Worm (Caenorhabditis elegans): ENCODE results near the gene Y66D12A.1.
A peak's percentile ranks its signal among the peaks of the same experiment; 100 is the strongest.

Gene Y66D12A.1

ce11 chrIII:11611618-11612247, 3.8 kb downstream of the Y66D12A.1 start:
- TF ChIP-seq mml-1 (tag; optimal IDR thresholded peaks at IDR 0.05): no peak
- no peak for TF ChIP-seq ceh-9 (tag; optimal IDR thresholded peaks at IDR 0.05)
- no peak for TF ChIP-seq hmg-11 (tag; optimal IDR thresholded peaks at IDR 0.05)
- no peak for TF ChIP-seq ztf-4 (tag; optimal IDR thresholded peaks at IDR 0.05)
- TF ChIP-seq nhr-237 (tag; optimal IDR thresholded peaks at IDR 0.05): no peak
- TF ChIP-seq fkh-2 (tag; optimal IDR thresholded peaks at IDR 0.05): no peak
- no peak for TF ChIP-seq unc-62 (GFP tag; optimal IDR thresholded peaks at IDR 0.05)

ce11 chrIII:11612371-11612770, 4.4 kb downstream of the Y66D12A.1 start, which contains the start of the genes Y66A7A.9 and Y66A7A.4:
Y66A7A.9 (minus strand) TSS chrIII:11612471.
Y66A7A.4 (plus strand) TSS chrIII:11612607.
- no peak for TF ChIP-seq lin-15B (tag; optimal IDR thresholded peaks at IDR 0.05)
- no peak for TF ChIP-seq lin-39 (tag; optimal IDR thresholded peaks at IDR 0.05)
- no peak for TF ChIP-seq ztf-11 (tag; optimal IDR thresholded peaks at IDR 0.05)
- no peak for TF ChIP-seq unc-62 (GFP tag; optimal IDR thresholded peaks at IDR 0.05)
- TF ChIP-seq nhr-43 (tag; optimal IDR thresholded peaks at IDR 0.05; ENCODE audit: poor library complexity, severe bottlenecking): no peak
- no peak for TF ChIP-seq ceh-28 (tag; optimal IDR thresholded peaks at IDR 0.05)
- no peak for TF ChIP-seq ZK546.5 (tag; optimal IDR thresholded peaks at IDR 0.05)
- TF ChIP-seq mdl-1 (tag; optimal IDR thresholded peaks at IDR 0.05): no peak
- no peak for TF ChIP-seq eor-1 (tag; optimal IDR thresholded peaks at IDR 0.05)
- TF ChIP-seq pha-4 (tag; optimal IDR thresholded peaks at IDR 0.05): no peak

- TF ChIP-seq ceh-28 (tag; optimal IDR thresholded peaks at IDR 0.05): peak; percentile 99
These were observed 6.4 kb downstream of the Y66D12A.1 start for ce11 chrIII:11614325-11614724.

ce11 chrIII:11614874-11615273, 6.9 kb downstream of the Y66D12A.1 start:
- no peak for TF ChIP-seq fos-1 (tag; optimal IDR thresholded peaks at IDR 0.05)
- TF ChIP-seq ceh-28 (tag; optimal IDR thresholded peaks at IDR 0.05): peak; percentile 99

- TF ChIP-seq elt-1 (tag; optimal IDR thresholded peaks at IDR 0.05): no peak
These were observed 7.8 kb downstream of the Y66D12A.1 start for ce11 chrIII:11615802-11616201.

ce11 chrIII:11616446-11616845, 8.5 kb downstream of the Y66D12A.1 start, which contains the start of gene ceh-91:
ceh-91 (plus strand) TSS chrIII:11616746.
- TF ChIP-seq ama-1 (optimal IDR thresholded peaks at IDR 0.05) (no peak), nhr-237 (tag; optimal IDR thresholded peaks at IDR 0.05) (no peak), daf-12 (tag; optimal IDR thresholded peaks at IDR 0.05) (no peak), egl-5 (tag; optimal IDR thresholded peaks at IDR 0.05) (no peak)

- TF ChIP-seq nfya-1 (tag; optimal IDR thresholded peaks at IDR 0.05; ENCODE audit: insufficient read depth) (peak; percentile 27), nhr-28 (tag; optimal IDR thresholded peaks at IDR 0.05) (no peak), nhr-23 (tag; optimal IDR thresholded peaks at IDR 0.05) (peak; percentile 72), nhr-25 (tag; optimal IDR thresholded peaks at IDR 0.05) (peak; percentile 70)
These were observed 16.9 kb downstream of the Y66D12A.1 start, which contains the start of gene gly-8 for ce11 chrIII:11624838-11625292. gly-8 (plus strand) TSS chrIII:11625242.

- TF ChIP-seq jun-1 (tag; optimal IDR thresholded peaks at IDR 0.05): no peak
- peak; percentile 21 for TF ChIP-seq ama-1 (optimal IDR thresholded peaks at IDR 0.05)
These were observed 19.7 kb downstream of the Y66D12A.1 start for ce11 chrIII:11627631-11628030.

- TF ChIP-seq nhr-12 (tag; optimal IDR thresholded peaks at IDR 0.05) (no peak), snpc-4 (tag; optimal IDR thresholded peaks at IDR 0.05) (no peak), ztf-4 (tag; optimal IDR thresholded peaks at IDR 0.05) (no peak), ceh-82 (tag; optimal IDR thresholded peaks at IDR 0.05) (no peak)
These were observed 21.4 kb downstream of the Y66D12A.1 start, which contains the start of gene Y66A7A.7 for ce11 chrIII:11629354-11629753. Y66A7A.7 (minus strand) TSS chrIII:11629454.
